Fruit fly (Drosophila melanogaster): Measurements from ENCODE around the gene CG42826.

dm6 chr3L:10089350-10090266 is 11.1 kb downstream of the CG42826 start, which contains the start of gene CG14160:
- TF ChIP-seq Hr78 (GFP tag; optimal IDR thresholded peaks at IDR 0.05) (no peak), dl (GFP tag; optimal IDR thresholded peaks at IDR 0.05; ENCODE audit: insufficient read depth in 1 of 2, partially characterized antibody in 2 of 2) (no peak)

All from whole organism, wandering third instar larva.